Fruit fly (Drosophila melanogaster) whole organism, embryonic: Measurements from ENCODE around the gene CG43886.
A peak's percentile ranks its signal among the peaks of the same experiment; 100 is the strongest.

Source experiments
- Aef1 ChIP-seq: fragments of 200-800 bp; sonication (Bioruptor generic); IDR thresholded peaks from 3 replicates; pipeline ENCODE4 v1.3.6; 2022; ENCODE audit warnings: missing biosample characterization, missing genetic modification characterization
- B-H1 ChIP-seq: fragments of 200-800 bp; sonication (Bioruptor generic); IDR thresholded peaks from 3 replicates; pipeline ENCODE4 v1.3.6; 2022; ENCODE audit warnings: missing biosample characterization, missing genetic modification characterization
- Bgb ChIP-seq: fragments of 200-800 bp; sonication (Bioruptor generic); IDR thresholded peaks from 2 replicates; pipeline ENCODE4 v1.3.6; 2022; ENCODE audit warnings: missing biosample characterization, missing genetic modification characterization; ENCODE audit not compliant: partially characterized antibody
- C15 ChIP-seq: fragments of 200-800 bp; sonication (Bioruptor generic); IDR thresholded peaks from 3 replicates; pipeline ENCODE4 v1.3.6; 2022; ENCODE audit warnings: missing biosample characterization, missing genetic modification characterization
- CG11723 ChIP-seq: fragments of 200-800 bp; sonication (Bioruptor generic); optimal IDR thresholded peaks from 2 replicates; lab custom pipeline; 2017; ENCODE audit warnings: missing biosample characterization, mild to moderate bottlenecking, missing genetic modification characterization
- CG12659 ChIP-seq: fragments of 200-800 bp; sonication (Bioruptor generic); optimal IDR thresholded peaks from 3 replicates; lab custom pipeline; 2017; ENCODE audit warnings: mild to moderate bottlenecking, missing biosample characterization, missing genetic modification reagents, missing genetic modification characterization
- CG14050 ChIP-seq: fragments of 200-800 bp; sonication (Bioruptor generic); IDR thresholded peaks from 3 replicates; pipeline ENCODE4 v1.3.6; 2022; ENCODE audit warnings: missing biosample characterization, missing genetic modification characterization
- CG15011 ChIP-seq: fragments of 200-800 bp; sonication (Bioruptor generic); optimal IDR thresholded peaks from 3 replicates; lab custom pipeline; 2018; ENCODE audit warnings: missing biosample characterization, mild to moderate bottlenecking, missing genetic modification characterization
- CG1529 ChIP-seq: fragments of 200-800 bp; sonication (Bioruptor generic); optimal IDR thresholded peaks from 3 replicates; lab custom pipeline; 2018; ENCODE audit warnings: missing biosample characterization, missing genetic modification characterization
- CG15514 ChIP-seq: fragments of 200-800 bp; sonication (Bioruptor generic); optimal IDR thresholded peaks from 3 replicates; lab custom pipeline; 2017; ENCODE audit warnings: missing biosample characterization, missing genetic modification characterization, mild to moderate bottlenecking, moderate library complexity, missing genetic modification reagents
- CG18764 ChIP-seq: fragments of 200-800 bp; sonication (Bioruptor generic); optimal IDR thresholded peaks from 3 replicates; lab custom pipeline; 2016; ENCODE audit warnings: missing biosample characterization, missing genetic modification characterization
- CG2116 ChIP-seq: fragments of 200-800 bp; sonication (Bioruptor generic); optimal IDR thresholded peaks from 3 replicates; lab custom pipeline; 2018; ENCODE audit warnings: missing biosample characterization, mild to moderate bottlenecking, missing genetic modification characterization
- CG2199 ChIP-seq: fragments of 200-800 bp; sonication (Bioruptor generic); IDR thresholded peaks from 3 replicates; pipeline ENCODE4 v1.3.6; 2022; ENCODE audit warnings: missing biosample characterization, missing genetic modification characterization
- CG30403 ChIP-seq: fragments of 200-800 bp; sonication (Bioruptor generic); optimal IDR thresholded peaks from 3 replicates; lab custom pipeline; 2016; ENCODE audit warnings: missing biosample characterization, missing genetic modification characterization
- CG4854 ChIP-seq: fragments of 200-800 bp; sonication (Bioruptor generic); optimal IDR thresholded peaks from 2 replicates; lab custom pipeline; 2016; ENCODE audit warnings: missing biosample characterization, missing genetic modification characterization, inconsistent platforms
- D19B ChIP-seq: fragments of 200-800 bp; sonication (Bioruptor generic); optimal IDR thresholded peaks from 2 replicates; lab custom pipeline; 2017; ENCODE audit warnings: missing biosample characterization, mild to moderate bottlenecking, missing genetic modification characterization
- Dip3 ChIP-seq: fragments of 200-800 bp; sonication (Bioruptor generic); optimal IDR thresholded peaks from 3 replicates; lab custom pipeline; 2016; ENCODE audit warnings: missing biosample characterization, missing genetic modification characterization
- Dref ChIP-seq: fragments of 200-800 bp; sonication (Bioruptor generic); IDR thresholded peaks from 2 replicates; pipeline ENCODE4 v1.3.6; 2022; ENCODE audit warnings: missing biosample characterization, missing genetic modification characterization
- Drgx ChIP-seq: fragments of 200-800 bp; sonication (Bioruptor generic); IDR thresholded peaks from 2 replicates; pipeline ENCODE4 v1.3.6; 2022; ENCODE audit warnings: missing biosample characterization, missing genetic modification characterization
- E2f2 ChIP-seq: fragments of 200-800 bp; sonication (Bioruptor generic); IDR thresholded peaks from 2 replicates; pipeline ENCODE4 v1.3.6; 2022; ENCODE audit warnings: missing biosample characterization, missing genetic modification characterization
- HLH4C ChIP-seq: fragments of 200-800 bp; sonication (Bioruptor generic); IDR thresholded peaks from 3 replicates; pipeline ENCODE4 v1.3.6; 2022; ENCODE audit warnings: missing biosample characterization, missing genetic modification characterization; ENCODE audit not compliant: partially characterized antibody
- Med ChIP-seq: fragments of 200-800 bp; sonication (Bioruptor generic); peaks from one replicate; lab custom pipeline; 2016; ENCODE audit warnings: missing biosample characterization, missing genetic modification characterization, mild to moderate bottlenecking, inconsistent platforms, moderate library complexity
- Rfx ChIP-seq: fragments of 200-800 bp; sonication (Bioruptor generic); IDR thresholded peaks from 2 replicates; pipeline ENCODE4 v1.3.6; 2022; ENCODE audit warnings: missing biosample characterization, missing genetic modification characterization
- Rx ChIP-seq: fragments of 200-800 bp; sonication (Bioruptor generic); IDR thresholded peaks from 2 replicates; pipeline ENCODE4 v1.3.6; 2022; ENCODE audit warnings: missing biosample characterization, missing genetic modification characterization
- Side ChIP-seq: fragments of 200-800 bp; sonication (Bioruptor generic); optimal IDR thresholded peaks from 2 replicates; lab custom pipeline; 2016; ENCODE audit warnings: missing biosample characterization, missing genetic modification characterization
- Six4 ChIP-seq: fragments of 200-800 bp; sonication (Bioruptor generic); optimal IDR thresholded peaks from 2 replicates; lab custom pipeline; 2016; ENCODE audit warnings: missing biosample characterization, missing genetic modification characterization
- amos ChIP-seq: fragments of 200-800 bp; sonication (Bioruptor generic); IDR thresholded peaks from 2 replicates; pipeline ENCODE4 v1.3.6; 2022; ENCODE audit warnings: missing biosample characterization, missing genetic modification characterization; ENCODE audit not compliant: partially characterized antibody
- ase ChIP-seq: fragments of 200-800 bp; sonication (Bioruptor generic); IDR thresholded peaks from 3 replicates; pipeline ENCODE4 v1.3.6; 2022; ENCODE audit warnings: missing biosample characterization, missing genetic modification characterization
- crp ChIP-seq, 2 experiments: fragments of 200-800 bp; sonication (Bioruptor generic); optimal IDR thresholded peaks; 2 replicates in 1 of 2; 3 replicates in 1 of 2; lab custom pipeline; 2017; ENCODE audit warnings: missing biosample characterization in 2 of 2, missing genetic modification characterization in 2 of 2, mild to moderate bottlenecking in 1 of 2, moderate library complexity in 1 of 2
- eve ChIP-seq, 2 experiments: fragments of >200 bp; optimal IDR thresholded peaks; 2 replicates each; lab custom pipeline; 2017; ENCODE audit warnings: missing biosample characterization in 2 of 2, missing genetic modification characterization in 2 of 2
- fd102C ChIP-seq: fragments of 200-800 bp; sonication (Bioruptor generic); optimal IDR thresholded peaks from 2 replicates; lab custom pipeline; 2018; ENCODE audit warnings: missing biosample characterization, mild to moderate bottlenecking, missing genetic modification characterization, moderate library complexity
- fru ChIP-seq: fragments of >200 bp; optimal IDR thresholded peaks from 2 replicates; lab custom pipeline; 2017
- grau ChIP-seq: fragments of 200-800 bp; optimal IDR thresholded peaks from 3 replicates; lab custom pipeline; 2019; ENCODE audit warnings: missing biosample characterization, mild to moderate bottlenecking, missing genetic modification characterization, moderate library complexity
- jumu ChIP-seq: fragments of 200-800 bp; sonication (Bioruptor generic); optimal IDR thresholded peaks from 3 replicates; lab custom pipeline; 2016; ENCODE audit warnings: missing biosample characterization, missing genetic modification characterization
- ken ChIP-seq: fragments of 200-800 bp; sonication (Bioruptor generic); IDR thresholded peaks from 3 replicates; pipeline ENCODE4 v1.3.6; 2022; ENCODE audit warnings: missing biosample characterization, missing genetic modification characterization
- luna ChIP-seq: fragments of 200-800 bp; sonication (Bioruptor generic); optimal IDR thresholded peaks from 2 replicates; lab custom pipeline; 2016; ENCODE audit warnings: missing biosample characterization, missing genetic modification characterization
- pho ChIP-seq: fragments of 200-800 bp; sonication (Bioruptor generic); optimal IDR thresholded peaks from 2 replicates; lab custom pipeline; 2016; ENCODE audit warnings: missing biosample characterization, missing genetic modification characterization
- prd ChIP-seq, 3 experiments: fragments of >200 bp in 2 of 3; fragments of 200-800 bp in 1 of 3; sonication (Bioruptor generic) in 1 of 3; optimal IDR thresholded peaks in 2 of 3; IDR thresholded peaks in 1 of 3; 2 replicates in 2 of 3; 3 replicates in 1 of 3; pipeline versions ENCODE4 v1.3.6 to Lab custom; 2017 to 2022; ENCODE audit warnings: missing biosample characterization in 1 of 3, missing genetic modification characterization in 1 of 3
- row ChIP-seq: fragments of 200-800 bp; sonication (Bioruptor generic); IDR thresholded peaks from 3 replicates; pipeline ENCODE4 v1.3.6; 2022; ENCODE audit warnings: missing biosample characterization, missing genetic modification characterization
- run ChIP-seq: fragments of 200-800 bp; sonication (Bioruptor generic); optimal IDR thresholded peaks from 3 replicates; lab custom pipeline; 2018; ENCODE audit warnings: missing biosample characterization, mild to moderate bottlenecking, missing genetic modification characterization
- schlank ChIP-seq: fragments of 200-800 bp; sonication (Bioruptor generic); optimal IDR thresholded peaks from 2 replicates; lab custom pipeline; 2018; ENCODE audit warnings: missing biosample characterization, mild to moderate bottlenecking, missing genetic modification characterization
- sens ChIP-seq: fragments of 200-800 bp; sonication (Bioruptor generic); peaks from one replicate; lab custom pipeline; 2016; ENCODE audit warnings: missing biosample characterization, missing genetic modification characterization
- seq ChIP-seq: fragments of 200-800 bp; sonication (Bioruptor generic); IDR thresholded peaks from 2 replicates; pipeline ENCODE4 v1.3.6; 2022; ENCODE audit warnings: missing biosample characterization, missing genetic modification characterization
- slp2 ChIP-seq: fragments of 200-800 bp; sonication (Bioruptor generic); optimal IDR thresholded peaks from 2 replicates; lab custom pipeline; 2016; ENCODE audit warnings: missing biosample characterization, missing genetic modification characterization
- sob ChIP-seq: fragments of 200-800 bp; sonication (Bioruptor generic); IDR thresholded peaks from 2 replicates; pipeline ENCODE4 v1.3.6; 2022; ENCODE audit warnings: missing biosample characterization, missing genetic modification characterization
- stc ChIP-seq: fragments of 200-800 bp; sonication (Bioruptor generic); IDR thresholded peaks from 2 replicates; pipeline ENCODE4 v1.3.6; 2022; ENCODE audit warnings: missing biosample characterization, missing genetic modification characterization
- stwl ChIP-seq: fragments of 200-800 bp; sonication (Bioruptor generic); optimal IDR thresholded peaks from 3 replicates; lab custom pipeline; 2018; ENCODE audit warnings: missing biosample characterization, mild to moderate bottlenecking, missing genetic modification characterization, moderate library complexity
- tll ChIP-seq, 2 experiments: fragments of 200-800 bp in 1 of 2; fragments of >200 bp in 1 of 2; sonication (Bioruptor generic) in 1 of 2; optimal IDR thresholded peaks; 2 replicates each; lab custom pipeline; 2017 to 2019; ENCODE audit warnings: missing biosample characterization in 2 of 2, missing genetic modification characterization in 2 of 2, mild to moderate bottlenecking in 1 of 2, moderate library complexity in 1 of 2
- trem ChIP-seq: fragments of 200-800 bp; optimal IDR thresholded peaks from 3 replicates; lab custom pipeline; 2019; ENCODE audit warnings: missing biosample characterization, mild to moderate bottlenecking, missing genetic modification characterization, moderate library complexity
- wek ChIP-seq: fragments of 200-800 bp; sonication (Bioruptor generic); optimal IDR thresholded peaks from 3 replicates; lab custom pipeline; 2018; ENCODE audit warnings: missing biosample characterization, mild to moderate bottlenecking, missing genetic modification characterization, moderate library complexity

The CG43886 gene

DNA sequence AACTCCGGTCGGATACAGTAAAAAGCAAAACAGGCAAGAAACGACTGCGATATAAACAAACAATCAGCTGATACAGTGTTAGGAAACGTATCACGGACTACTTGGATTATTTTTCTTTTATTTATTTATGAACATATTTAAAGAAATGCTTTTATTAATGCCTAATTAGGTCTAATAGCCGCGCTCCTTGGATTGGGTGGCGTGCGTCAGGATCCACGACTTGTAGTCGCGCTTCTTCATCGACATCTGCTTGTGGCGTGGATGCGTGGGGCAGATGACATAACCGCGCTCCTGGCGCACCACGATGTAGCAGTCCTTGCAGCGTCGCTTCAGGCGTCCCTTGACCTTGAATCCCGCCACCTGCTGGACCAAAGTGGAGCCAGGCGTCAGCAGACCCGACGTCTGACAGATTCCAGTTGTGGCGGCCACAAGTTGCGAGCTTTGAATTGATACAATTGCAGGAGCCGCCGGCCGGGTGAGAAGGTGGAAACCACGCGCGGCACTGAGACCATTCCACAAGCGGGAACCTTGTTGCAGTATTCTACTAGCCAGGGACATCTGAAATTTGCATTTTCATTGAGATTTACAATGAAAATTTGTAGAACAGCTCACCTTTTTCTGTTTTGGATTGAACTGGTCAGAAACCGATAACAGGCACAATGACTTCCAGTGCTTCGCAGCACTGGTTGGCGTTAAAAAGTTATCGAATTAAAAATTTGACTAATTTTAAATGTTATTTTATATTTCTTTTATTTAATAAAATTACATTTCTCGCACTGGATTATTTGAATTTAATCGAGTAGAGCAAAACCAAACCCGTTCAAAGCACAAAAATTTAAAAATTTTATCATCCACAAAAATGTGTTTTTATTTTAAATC lies 34.9 kb downstream of the CG43886 start, which contains the start of the genes CG7550 and mRpL36 (continued):
- TF ChIP-seq CG30403 (GFP tag; lab: Kevin White, UChicago) = no peak
- TF ChIP-seq stc = no peak
- no peak for TF ChIP-seq Drgx
- TF ChIP-seq slp2 (GFP tag; lab: Kevin White, UChicago) = peak; percentile 1
- peak; percentile 21 for TF ChIP-seq CG2116 (GFP tag; lab: Kevin White, UChicago)
- peak; percentile 24 for TF ChIP-seq CG12659 (GFP tag; lab: Kevin White, UChicago)
- peak; percentile 20 for TF ChIP-seq stwl
- peak; percentile 28 for TF ChIP-seq sens (GFP tag; lab: Kevin White, UChicago)
- TF ChIP-seq pho (GFP tag; lab: Kevin White, UChicago) = no peak
- no peak for TF ChIP-seq B-H1 (GFP tag; lab: Robert Waterston, UW)
- TF ChIP-seq trem (tag; lab: Kevin White, UChicago) = no peak
- TF ChIP-seq E2f2 = peak; percentile 55; the same call in 1 of the 2 replicates
- no peak for TF ChIP-seq CG14050
- no peak for TF ChIP-seq Aef1
- TF ChIP-seq fd102C (GFP tag; lab: Kevin White, UChicago) = no peak
- TF ChIP-seq CG15011 (GFP tag; lab: Kevin White, UChicago) = no peak
- 0 out of 3 replicates have a peak, but pooled peaks have one; percentile 26 for TF ChIP-seq HLH4C (GFP tag; lab: Robert Waterston, UW)
- TF ChIP-seq Rx (GFP tag; lab: Robert Waterston, UW) = no peak
- peak; percentile 26 for TF ChIP-seq CG15514
- TF ChIP-seq C15 (GFP tag; lab: Robert Waterston, UW) = no peak
- peak; percentile 68 for TF ChIP-seq Dref
- TF ChIP-seq tll (GFP tag; optimal IDR thresholded peaks at IDR 0.05; lab: Kevin White, UChicago) = no peak
- TF ChIP-seq crp (GFP tag; optimal IDR thresholded peaks at IDR 0.05; lab: Kevin White, UChicago) = peak in 1 of 2 experiments; percentile 67
- TF ChIP-seq prd (optimal IDR thresholded peaks at IDR 0.05; lab: Kevin White, UChicago) = no peak
- TF ChIP-seq prd (GFP tag; IDR thresholded peaks at IDR 0.05; lab: Robert Waterston, UW) = 0 out of 3 replicates have a peak, but pooled peaks have one; percentile 16
- no peak for TF ChIP-seq CG11723 (GFP tag; lab: Kevin White, UChicago)
- TF ChIP-seq Med (GFP tag; lab: Kevin White, UChicago) = peak; percentile 55
- TF ChIP-seq amos (GFP tag; lab: Robert Waterston, UW) = 0 out of 2 replicates have a peak, but pooled peaks have one; percentile 6
- TF ChIP-seq wek (GFP tag; lab: Kevin White, UChicago) = no peak

DNA sequence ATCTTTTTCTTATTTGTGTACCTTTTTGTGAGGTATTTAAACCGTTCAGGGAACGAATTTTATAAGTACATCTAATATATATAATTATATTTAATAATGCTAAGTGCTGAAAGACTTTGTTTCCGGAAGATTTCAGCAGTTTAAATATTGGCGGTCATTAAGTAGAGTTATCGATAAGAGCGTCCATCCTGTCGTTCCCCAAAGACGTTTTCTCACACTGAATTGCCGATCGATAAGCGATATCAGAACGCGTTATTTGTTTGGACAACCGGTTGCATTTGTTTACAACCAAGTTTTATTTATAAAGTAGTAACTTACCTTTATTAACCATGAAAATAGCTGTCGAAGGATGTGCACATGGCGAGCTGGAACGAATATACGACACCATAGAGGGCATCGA lies 38.0 kb downstream of the CG43886 start, which contains the start of gene ldbr:
Gene ldbr, plus strand, starts transcription at position 238 of the 400 bp plus-strand sequence.
- no peak for TF ChIP-seq schlank (tag; lab: Kevin White, UChicago)
- no peak for TF ChIP-seq CG18764
- no peak for TF ChIP-seq run (tag; lab: Kevin White, UChicago)
- no peak for TF ChIP-seq CG2199
- no peak for TF ChIP-seq luna
- TF ChIP-seq Rx (GFP tag; lab: Robert Waterston, UW) = no peak
- TF ChIP-seq Rfx = no peak
- TF ChIP-seq sob (GFP tag; lab: Robert Waterston, UW) = peak; percentile 8; the same call in 1 of the 2 replicates
- TF ChIP-seq eve (GFP tag; optimal IDR thresholded peaks at IDR 0.05; lab: Kevin White, UChicago) = no peak
- no peak for TF ChIP-seq ken (GFP tag; lab: Robert Waterston, UW)
- peak; percentile 56 for TF ChIP-seq Bgb (GFP tag; lab: Robert Waterston, UW)
- no peak for TF ChIP-seq Side (GFP tag; lab: Kevin White, UChicago)
- TF ChIP-seq Six4 = no peak
- no peak for TF ChIP-seq jumu (GFP tag; lab: Kevin White, UChicago)
- no peak for TF ChIP-seq D19B (GFP tag; lab: Kevin White, UChicago)
- TF ChIP-seq grau (tag; lab: Kevin White, UChicago) = no peak
- no peak for TF ChIP-seq CG1529 (GFP tag; lab: Kevin White, UChicago)
- TF ChIP-seq fru (lab: Kevin White, UChicago) = no peak
- TF ChIP-seq CG4854 = no peak
- no peak for TF ChIP-seq ase (GFP tag; lab: Robert Waterston, UW)
- no peak for TF ChIP-seq row (GFP tag; lab: Robert Waterston, UW)
- TF ChIP-seq Dip3 = no peak
- no peak for TF ChIP-seq seq
